Fruit fly (Drosophila melanogaster) whole organism, prepupa: ENCODE data around the gene CG32755.

Experiments
- CG10631 ChIP-seq: fragments of 200-800 bp; sonication (Bioruptor generic); optimal IDR thresholded peaks from 2 replicates; lab custom pipeline; 2016; ENCODE audit warnings: missing biosample characterization, missing genetic modification characterization
- CG10669 ChIP-seq: fragments of 200-800 bp; sonication (Bioruptor generic); optimal IDR thresholded peaks from 3 replicates; lab custom pipeline; 2018; ENCODE audit warnings: missing biosample characterization, mild to moderate bottlenecking, missing genetic modification characterization, moderate library complexity
- CG11294 ChIP-seq: fragments of 200-800 bp; sonication (Bioruptor generic); IDR thresholded peaks from 2 replicates; pipeline ENCODE4 v1.3.6; 2022; ENCODE audit warnings: missing biosample characterization, missing genetic modification characterization
- CG11762 ChIP-seq: fragments of 200-800 bp; sonication (Bioruptor generic); optimal IDR thresholded peaks from 3 replicates; lab custom pipeline; 2016; ENCODE audit warnings: missing biosample characterization, missing genetic modification characterization; ENCODE audit not compliant: insufficient read depth
- CG11902 ChIP-seq: fragments of 200-800 bp; sonication (Bioruptor generic); optimal IDR thresholded peaks from 3 replicates; lab custom pipeline; 2016; ENCODE audit warnings: missing biosample characterization, missing genetic modification characterization
- CG1621 ChIP-seq: fragments of 200-800 bp; sonication (Bioruptor generic); optimal IDR thresholded peaks from 3 replicates; lab custom pipeline; 2018; ENCODE audit warnings: missing biosample characterization, mild to moderate bottlenecking, missing genetic modification characterization
- CG3032 ChIP-seq: fragments of 200-800 bp; optimal IDR thresholded peaks from 2 replicates; lab custom pipeline; 2019; ENCODE audit warnings: missing biosample characterization, mild to moderate bottlenecking, missing genetic modification characterization, moderate library complexity
- CG31627 ChIP-seq: fragments of 200-800 bp; sonication (Bioruptor generic); optimal IDR thresholded peaks from 3 replicates; lab custom pipeline; 2016; ENCODE audit warnings: missing biosample characterization, missing genetic modification characterization
- CG34406 ChIP-seq: fragments of 200-800 bp; sonication (Bioruptor generic); optimal IDR thresholded peaks from 3 replicates; lab custom pipeline; 2016; ENCODE audit warnings: missing biosample characterization, missing genetic modification characterization
- CG4318 ChIP-seq: fragments of 200-800 bp; sonication (Bioruptor generic); optimal IDR thresholded peaks from 3 replicates; lab custom pipeline; 2017; ENCODE audit warnings: missing biosample characterization, mild to moderate bottlenecking, missing genetic modification characterization
- CG6163 ChIP-seq: fragments of 200-800 bp; sonication (Bioruptor generic); IDR thresholded peaks from 3 replicates; pipeline ENCODE4 v1.3.6; 2022; ENCODE audit warnings: missing biosample characterization, missing genetic modification characterization
- CG6276 ChIP-seq: fragments of 200-800 bp; sonication (Bioruptor generic); optimal IDR thresholded peaks from 2 replicates; lab custom pipeline; 2017; ENCODE audit warnings: missing biosample characterization, mild to moderate bottlenecking, missing genetic modification characterization
- CG6792 ChIP-seq: fragments of 200-800 bp; sonication (Bioruptor generic); optimal IDR thresholded peaks from 3 replicates; lab custom pipeline; 2016; ENCODE audit warnings: missing biosample characterization, missing genetic modification characterization
- CG6808 ChIP-seq: fragments of 200-800 bp; sonication (Bioruptor generic); optimal IDR thresholded peaks from 3 replicates; lab custom pipeline; 2017; ENCODE audit warnings: missing biosample characterization, missing genetic modification characterization, mild to moderate bottlenecking, moderate library complexity, missing genetic modification reagents
- CG6854 ChIP-seq: fragments of 200-800 bp; sonication (Bioruptor generic); optimal IDR thresholded peaks from 2 replicates; lab custom pipeline; 2017; ENCODE audit warnings: missing biosample characterization, mild to moderate bottlenecking, missing genetic modification characterization
- CG7368 ChIP-seq: fragments of 200-800 bp; sonication (Bioruptor generic); optimal IDR thresholded peaks from 3 replicates; lab custom pipeline; 2016; ENCODE audit warnings: missing biosample characterization, missing genetic modification characterization
- CG8119 ChIP-seq: fragments of 200-800 bp; sonication (Bioruptor generic); IDR thresholded peaks from 3 replicates; pipeline ENCODE4 v1.3.6; 2022; ENCODE audit warnings: missing biosample characterization, missing genetic modification characterization
- CG8319 ChIP-seq: fragments of 200-800 bp; sonication (Bioruptor generic); optimal IDR thresholded peaks from 3 replicates; lab custom pipeline; 2016; ENCODE audit warnings: missing biosample characterization, missing genetic modification characterization
- CG8632 ChIP-seq: fragments of 200-800 bp; sonication (Bioruptor generic); optimal IDR thresholded peaks from 3 replicates; lab custom pipeline; 2016; ENCODE audit warnings: missing biosample characterization, missing genetic modification characterization
- CG9139 ChIP-seq: fragments of 200-800 bp; sonication (Bioruptor generic); optimal IDR thresholded peaks from 3 replicates; lab custom pipeline; 2017; ENCODE audit warnings: missing biosample characterization, mild to moderate bottlenecking, missing genetic modification characterization
- Eip75B ChIP-seq: fragments of 200-800 bp; sonication (Bioruptor generic); optimal IDR thresholded peaks from 3 replicates; lab custom pipeline; 2016; ENCODE audit warnings: missing biosample characterization, missing genetic modification characterization
- Eip78C ChIP-seq: fragments of 200-800 bp; sonication (Bioruptor generic); peaks from one replicate; lab custom pipeline; 2016; ENCODE audit warnings: missing biosample characterization, missing genetic modification characterization
- Eip93F ChIP-seq: fragments of 200-800 bp; sonication (Bioruptor generic); optimal IDR thresholded peaks from 2 replicates; lab custom pipeline; 2016; ENCODE audit warnings: missing biosample characterization, mild to moderate bottlenecking, missing genetic modification characterization
- Ets21C ChIP-seq: fragments of 200-800 bp; sonication (Bioruptor generic); optimal IDR thresholded peaks from 3 replicates; lab custom pipeline; 2016; ENCODE audit warnings: missing biosample characterization, missing genetic modification characterization
- Gug ChIP-seq: fragments of 200-800 bp; sonication (Bioruptor generic); IDR thresholded peaks from 2 replicates; pipeline ENCODE4 v1.3.6; 2022; ENCODE audit warnings: missing biosample characterization, missing genetic modification characterization
- Hr38 ChIP-seq: sonication (Bioruptor generic); optimal IDR thresholded peaks from 2 replicates; lab custom pipeline; 2016; ENCODE audit warnings: missing biosample characterization, missing genetic modification characterization
- Hr4 ChIP-seq: fragments of 200-800 bp; sonication (Bioruptor generic); optimal IDR thresholded peaks from 3 replicates; lab custom pipeline; 2016; ENCODE audit warnings: missing biosample characterization, missing genetic modification characterization
- Lpt ChIP-seq: fragments of 200-800 bp; sonication (Bioruptor generic); optimal IDR thresholded peaks from 3 replicates; lab custom pipeline; 2016; ENCODE audit warnings: missing biosample characterization, missing genetic modification characterization
- Met ChIP-seq: fragments of 200-800 bp; sonication (Bioruptor generic); optimal IDR thresholded peaks from 3 replicates; lab custom pipeline; 2016; ENCODE audit warnings: missing biosample characterization, missing genetic modification characterization
- OdsH ChIP-seq: fragments of 200-800 bp; sonication (Bioruptor generic); optimal IDR thresholded peaks from 3 replicates; lab custom pipeline; 2016; ENCODE audit warnings: missing biosample characterization, missing genetic modification characterization
- Sox15 ChIP-seq: fragments of 200-800 bp; sonication (Bioruptor generic); optimal IDR thresholded peaks from 3 replicates; lab custom pipeline; 2016; ENCODE audit warnings: missing biosample characterization, missing genetic modification characterization
- achi ChIP-seq: fragments of 200-800 bp; sonication (Bioruptor generic); optimal IDR thresholded peaks from 3 replicates; lab custom pipeline; 2016; ENCODE audit warnings: missing biosample characterization, missing genetic modification characterization
- acj6 ChIP-seq: fragments of 200-800 bp; sonication (Bioruptor generic); optimal IDR thresholded peaks from 3 replicates; lab custom pipeline; 2016; ENCODE audit warnings: missing biosample characterization, missing genetic modification characterization
- dac ChIP-seq: fragments of 200-800 bp; sonication (Bioruptor generic); optimal IDR thresholded peaks from 2 replicates; lab custom pipeline; 2017; ENCODE audit warnings: missing biosample characterization, mild to moderate bottlenecking, missing genetic modification characterization
- eg ChIP-seq: fragments of 200-800 bp; sonication (Bioruptor generic); IDR thresholded peaks from 3 replicates; pipeline ENCODE4 v1.3.6; 2022; ENCODE audit warnings: missing biosample characterization, missing genetic modification characterization
- esn ChIP-seq: fragments of 200-800 bp; sonication (Bioruptor generic); optimal IDR thresholded peaks from 2 replicates; lab custom pipeline; 2016; ENCODE audit warnings: missing biosample characterization, mild to moderate bottlenecking, missing genetic modification characterization, moderate library complexity
- fd59A ChIP-seq: fragments of 200-800 bp; sonication (Bioruptor generic); optimal IDR thresholded peaks from 2 replicates; lab custom pipeline; 2017; ENCODE audit warnings: missing biosample characterization, mild to moderate bottlenecking, missing genetic modification characterization, missing genetic modification reagents
- fd85E ChIP-seq: fragments of 200-800 bp; sonication (Bioruptor generic); optimal IDR thresholded peaks from 3 replicates; lab custom pipeline; 2016; ENCODE audit warnings: missing biosample characterization, missing genetic modification characterization
- fkh ChIP-seq: fragments of 200-800 bp; sonication (Bioruptor generic); optimal IDR thresholded peaks from 3 replicates; lab custom pipeline; 2017; ENCODE audit warnings: missing biosample characterization, mild to moderate bottlenecking, missing genetic modification characterization, moderate library complexity
- lz ChIP-seq: fragments of 200-800 bp; sonication (Bioruptor generic); optimal IDR thresholded peaks from 3 replicates; lab custom pipeline; 2016; ENCODE audit warnings: missing biosample characterization, missing genetic modification characterization
- net ChIP-seq: fragments of 200-800 bp; sonication (Bioruptor generic); optimal IDR thresholded peaks from 3 replicates; lab custom pipeline; 2016; ENCODE audit warnings: missing biosample characterization, missing genetic modification characterization
- pdm3 ChIP-seq: fragments of 200-800 bp; sonication (Bioruptor generic); optimal IDR thresholded peaks from 3 replicates; lab custom pipeline; 2016; ENCODE audit warnings: missing biosample characterization, missing genetic modification characterization
- salr ChIP-seq, 2 experiments: fragments of 200-800 bp; sonication (Bioruptor generic); optimal IDR thresholded peaks; 3 replicates each; lab custom pipeline; 2016 to 2018; ENCODE audit warnings: missing biosample characterization in 2 of 2, missing genetic modification characterization in 2 of 2, mild to moderate bottlenecking in 1 of 2
- spab ChIP-seq: fragments of 200-800 bp; sonication (Bioruptor generic); optimal IDR thresholded peaks from 2 replicates; lab custom pipeline; 2017; ENCODE audit warnings: missing biosample characterization, mild to moderate bottlenecking, missing genetic modification characterization, missing genetic modification reagents
- svp ChIP-seq: fragments of 200-800 bp; sonication (Bioruptor generic); peaks from one replicate; lab custom pipeline; 2016; ENCODE audit warnings: missing biosample characterization, missing genetic modification characterization
- topi ChIP-seq: fragments of 200-800 bp; sonication (Bioruptor generic); optimal IDR thresholded peaks from 3 replicates; lab custom pipeline; 2016; ENCODE audit warnings: missing biosample characterization, missing genetic modification characterization
- vri ChIP-seq: fragments of 200-800 bp; sonication (Bioruptor generic); optimal IDR thresholded peaks from 3 replicates; lab custom pipeline; 2016; ENCODE audit warnings: missing biosample characterization, mild to moderate bottlenecking, missing genetic modification characterization

Gene CG32755

dm6 chrX:5932345-5932995 is 17.6 kb upstream of the CG32755 start (continued):
- TF ChIP-seq salr (GFP tag; optimal IDR thresholded peaks at IDR 0.05; lab: Kevin White, UChicago) (peak; percentile 56 to 80), CG8119 (GFP tag; lab: Robert Waterston, UW) (peak; percentile 88), CG10631 (GFP tag; lab: Kevin White, UChicago) (peak; percentile 76), CG31627 (GFP tag; lab: Kevin White, UChicago) (peak; percentile 69), Eip93F (GFP tag; lab: Kevin White, UChicago) (no peak), Eip78C (GFP tag; lab: Kevin White, UChicago) (peak; percentile 96), CG10669 (peak; percentile 75), CG11902 (GFP tag; lab: Kevin White, UChicago) (peak; percentile 59), Gug (GFP tag; lab: Robert Waterston, UW) (peak; percentile 71), CG6163 (GFP tag; lab: Robert Waterston, UW) (peak; percentile 90), CG6792 (GFP tag; lab: Kevin White, UChicago) (peak; percentile 71), Lpt (GFP tag; lab: Kevin White, UChicago) (peak; percentile 82), dac (GFP tag; lab: Kevin White, UChicago) (peak; percentile 64), CG8632 (GFP tag; lab: Kevin White, UChicago) (peak; percentile 71), OdsH (peak; percentile 78), Sox15 (GFP tag; lab: Kevin White, UChicago) (peak; percentile 47), CG3032 (tag; lab: Kevin White, UChicago) (peak; percentile 75), svp (GFP tag; lab: Kevin White, UChicago) (peak; percentile 86)
- TF ChIP-seq, all 60 proteins: peak for 55

- peak; percentile 60 for TF ChIP-seq Eip78C (GFP tag; lab: Kevin White, UChicago)
- TF ChIP-seq CG11294 (GFP tag; lab: Robert Waterston, UW), result no peak
- peak; percentile 72 for TF ChIP-seq net (GFP tag; lab: Kevin White, UChicago)
- no peak for TF ChIP-seq esn (GFP tag; lab: Kevin White, UChicago)
- peak; percentile 50 for TF ChIP-seq CG4318 (GFP tag; lab: Kevin White, UChicago)
- TF ChIP-seq CG7368 (GFP tag; lab: Kevin White, UChicago), result peak; percentile 12
- no peak for TF ChIP-seq fkh (GFP tag; lab: Kevin White, UChicago)
- peak; percentile 33 for TF ChIP-seq CG10631 (GFP tag; lab: Kevin White, UChicago)
- TF ChIP-seq CG34406 (GFP tag; lab: Kevin White, UChicago), result peak; percentile 53
- TF ChIP-seq eg (GFP tag; lab: Robert Waterston, UW), result peak; percentile 91
- peak; percentile 77 for TF ChIP-seq CG10669
- TF ChIP-seq Eip75B (GFP tag; lab: Kevin White, UChicago), result peak; percentile 41
- TF ChIP-seq CG8119 (GFP tag; lab: Robert Waterston, UW), result peak; percentile 79
- peak; percentile 20 for TF ChIP-seq acj6 (GFP tag; lab: Kevin White, UChicago)
- peak; percentile 90 for TF ChIP-seq CG6276 (GFP tag; lab: Kevin White, UChicago)
- peak; percentile 55 for TF ChIP-seq Gug (GFP tag; lab: Robert Waterston, UW)
- peak; percentile 65 for TF ChIP-seq fd59A (GFP tag; lab: Kevin White, UChicago)
- TF ChIP-seq CG6854 (GFP tag; lab: Kevin White, UChicago), result peak; percentile 70
- TF ChIP-seq Eip93F (GFP tag; lab: Kevin White, UChicago), result no peak
- peak; percentile 1 for TF ChIP-seq CG11762 (GFP tag; lab: Kevin White, UChicago)
- TF ChIP-seq fd85E (GFP tag; lab: Kevin White, UChicago), result no peak
- peak; percentile 85 for TF ChIP-seq CG6163 (GFP tag; lab: Robert Waterston, UW)
- no peak for TF ChIP-seq vri
- TF ChIP-seq CG9139 (GFP tag; lab: Kevin White, UChicago), result peak; percentile 89
- peak; percentile 23 for TF ChIP-seq Hr4 (GFP tag; lab: Kevin White, UChicago)
- no peak for TF ChIP-seq Hr38 (GFP tag; lab: Kevin White, UChicago)
- TF ChIP-seq CG1621 (tag; lab: Kevin White, UChicago), result peak; percentile 78
- peak; percentile 55 for TF ChIP-seq achi (GFP tag; lab: Kevin White, UChicago)
- no peak for TF ChIP-seq svp (GFP tag; lab: Kevin White, UChicago)
- TF ChIP-seq Met (GFP tag; lab: Kevin White, UChicago), result peak; percentile 28
- no peak for TF ChIP-seq Ets21C
- peak; percentile 61 for TF ChIP-seq pdm3
- TF ChIP-seq topi, result no peak
- peak; percentile 89 for TF ChIP-seq CG6808 (GFP tag; lab: Kevin White, UChicago)
- TF ChIP-seq CG8319 (GFP tag; lab: Kevin White, UChicago), result no peak
- TF ChIP-seq spab (GFP tag; lab: Kevin White, UChicago), result peak; percentile 78
- no peak for TF ChIP-seq lz (GFP tag; lab: Kevin White, UChicago)
These were observed 14.8 kb upstream of the CG32755 start for dm6 chrX:5935072-5935738.
